Fruit fly (Drosophila melanogaster) whole organism, embryonic: ENCODE data around the gene Smox.

Experiments
- Asciz ChIP-seq: fragments of 200-800 bp; sonication (Bioruptor generic); optimal IDR thresholded peaks from 2 replicates; lab custom pipeline; 2017; ENCODE audit warnings: missing biosample characterization, mild to moderate bottlenecking, missing genetic modification characterization, missing genetic modification reagents
- Blimp-1 ChIP-seq: fragments of 200-800 bp; sonication (Bioruptor generic); optimal IDR thresholded peaks from 3 replicates; lab custom pipeline; 2018; ENCODE audit warnings: missing biosample characterization, missing genetic modification characterization, mild to moderate bottlenecking, moderate library complexity, missing genetic modification reagents
- CG10366 ChIP-seq: fragments of 200-800 bp; sonication (Bioruptor generic); IDR thresholded peaks from 2 replicates; pipeline ENCODE4 v1.3.6; 2022; ENCODE audit warnings: missing biosample characterization, missing genetic modification characterization
- CG10431 ChIP-seq: fragments of 200-800 bp; sonication (Bioruptor generic); optimal IDR thresholded peaks from 3 replicates; lab custom pipeline; 2018; ENCODE audit warnings: missing biosample characterization, mild to moderate bottlenecking, missing genetic modification characterization
- CG10462 ChIP-seq: fragments of 200-800 bp; sonication (Bioruptor generic); optimal IDR thresholded peaks from 2 replicates; lab custom pipeline; 2016; ENCODE audit warnings: missing biosample characterization, missing genetic modification characterization
- CG10543 ChIP-seq: fragments of 200-800 bp; sonication (Bioruptor generic); optimal IDR thresholded peaks from 3 replicates; lab custom pipeline; 2017; ENCODE audit warnings: missing biosample characterization, mild to moderate bottlenecking, missing genetic modification characterization, moderate library complexity
- CG11398 ChIP-seq: fragments of 200-800 bp; sonication (Bioruptor generic); optimal IDR thresholded peaks from 2 replicates; lab custom pipeline; 2016; ENCODE audit warnings: missing biosample characterization, missing genetic modification characterization
- CG12659 ChIP-seq: fragments of 200-800 bp; sonication (Bioruptor generic); optimal IDR thresholded peaks from 3 replicates; lab custom pipeline; 2017; ENCODE audit warnings: mild to moderate bottlenecking, missing biosample characterization, missing genetic modification reagents, missing genetic modification characterization
- CG14050 ChIP-seq: fragments of 200-800 bp; sonication (Bioruptor generic); IDR thresholded peaks from 3 replicates; pipeline ENCODE4 v1.3.6; 2022; ENCODE audit warnings: missing biosample characterization, missing genetic modification characterization
- CG1603 ChIP-seq: fragments of 200-800 bp; sonication (Bioruptor generic); optimal IDR thresholded peaks from 2 replicates; lab custom pipeline; 2019; ENCODE audit warnings: missing biosample characterization, mild to moderate bottlenecking, missing genetic modification characterization, moderate library complexity
- CG18011 ChIP-seq: fragments of 200-800 bp; sonication (Bioruptor generic); optimal IDR thresholded peaks from 2 replicates; lab custom pipeline; 2017; ENCODE audit warnings: missing biosample characterization, missing genetic modification characterization, mild to moderate bottlenecking, moderate library complexity, missing genotype
- CG18764 ChIP-seq: fragments of 200-800 bp; sonication (Bioruptor generic); optimal IDR thresholded peaks from 3 replicates; lab custom pipeline; 2016; ENCODE audit warnings: missing biosample characterization, missing genetic modification characterization
- CG2129 ChIP-seq: fragments of 200-800 bp; sonication (Bioruptor generic); IDR thresholded peaks from 2 replicates; pipeline ENCODE4 v1.3.6; 2022; ENCODE audit warnings: missing biosample characterization, missing genetic modification characterization; ENCODE audit not compliant: partially characterized antibody
- CG31224 ChIP-seq: fragments of 200-800 bp; sonication (Bioruptor generic); IDR thresholded peaks from 2 replicates; pipeline ENCODE4 v1.3.6; 2022; ENCODE audit warnings: missing biosample characterization, missing genetic modification characterization
- CG31388 ChIP-seq: fragments of 200-800 bp; sonication (Bioruptor generic); optimal IDR thresholded peaks from 2 replicates; lab custom pipeline; 2016; ENCODE audit warnings: missing biosample characterization, missing genetic modification characterization
- CG3995 ChIP-seq: fragments of 200-800 bp; sonication (Bioruptor generic); optimal IDR thresholded peaks from 3 replicates; lab custom pipeline; 2016; ENCODE audit warnings: missing biosample characterization, missing genetic modification characterization
- CG43689 ChIP-seq: fragments of 200-800 bp; sonication (Bioruptor generic); IDR thresholded peaks from 2 replicates; pipeline ENCODE4 v1.3.6; 2022; ENCODE audit warnings: missing biosample characterization, missing genetic modification characterization
- CG4617 ChIP-seq: fragments of 200-800 bp; sonication (Bioruptor generic); optimal IDR thresholded peaks from 3 replicates; lab custom pipeline; 2016; ENCODE audit warnings: missing biosample characterization, missing genetic modification characterization, borderline replicate concordance
- CG6272 ChIP-seq: fragments of 200-800 bp; sonication (Bioruptor generic); IDR thresholded peaks from 2 replicates; pipeline ENCODE4 v1.3.6; 2022; ENCODE audit warnings: missing biosample characterization, missing genetic modification characterization
- D ChIP-seq, 2 experiments: fragments of 200-800 bp in 1 of 2; fragments of >200 bp in 1 of 2; sonication (Bioruptor generic) in 1 of 2; optimal IDR thresholded peaks; 2 replicates in 1 of 2; 3 replicates in 1 of 2; lab custom pipeline; 2017; ENCODE audit warnings: mild to moderate bottlenecking in 1 of 2, missing biosample characterization in 1 of 2, missing genetic modification characterization in 1 of 2, missing genetic modification reagents in 1 of 2
- E2f2 ChIP-seq: fragments of 200-800 bp; sonication (Bioruptor generic); IDR thresholded peaks from 2 replicates; pipeline ENCODE4 v1.3.6; 2022; ENCODE audit warnings: missing biosample characterization, missing genetic modification characterization
- Lhr ChIP-seq: fragments of 200-800 bp; sonication (Bioruptor generic); optimal IDR thresholded peaks from 3 replicates; lab custom pipeline; 2017; ENCODE audit warnings: mild to moderate bottlenecking, missing biosample characterization, missing genetic modification reagents, missing genetic modification characterization
- Lim3 ChIP-seq: fragments of 200-800 bp; sonication (Bioruptor generic); IDR thresholded peaks from 2 replicates; pipeline ENCODE4 v1.3.6; 2022; ENCODE audit warnings: missing biosample characterization, missing genetic modification characterization
- MTF-1 ChIP-seq: fragments of 200-800 bp; sonication (Bioruptor generic); optimal IDR thresholded peaks from 2 replicates; lab custom pipeline; 2018; ENCODE audit warnings: missing biosample characterization, mild to moderate bottlenecking, missing genetic modification characterization, borderline replicate concordance
- Mad ChIP-seq: fragments of 200-800 bp; sonication (Bioruptor generic); optimal IDR thresholded peaks from 2 replicates; lab custom pipeline; 2016; ENCODE audit warnings: missing biosample characterization, missing genetic modification characterization
- Meics ChIP-seq: fragments of 200-800 bp; sonication (Bioruptor generic); optimal IDR thresholded peaks from 2 replicates; lab custom pipeline; 2017; ENCODE audit warnings: missing biosample characterization, mild to moderate bottlenecking, missing genetic modification characterization
- TFAM ChIP-seq: fragments of 200-800 bp; sonication (Bioruptor generic); optimal IDR thresholded peaks from 2 replicates; lab custom pipeline; 2017; ENCODE audit warnings: missing biosample characterization, missing genetic modification characterization, inconsistent platforms
- Vsx1 ChIP-seq: fragments of 200-800 bp; sonication (Bioruptor generic); optimal IDR thresholded peaks from 2 replicates; lab custom pipeline; 2017; ENCODE audit warnings: missing biosample characterization, mild to moderate bottlenecking, missing genetic modification characterization, missing genetic modification reagents
- ac ChIP-seq: fragments of 200-800 bp; sonication (Bioruptor generic); optimal IDR thresholded peaks from 3 replicates; lab custom pipeline; 2017; ENCODE audit warnings: missing biosample characterization, mild to moderate bottlenecking, missing genetic modification characterization
- ap ChIP-seq: fragments of 200-800 bp; sonication (Bioruptor generic); IDR thresholded peaks from 2 replicates; pipeline ENCODE4 v1.3.6; 2022; ENCODE audit warnings: missing biosample characterization, missing genetic modification characterization
- bigmax ChIP-seq: fragments of 200-800 bp; sonication (Bioruptor generic); optimal IDR thresholded peaks from 2 replicates; lab custom pipeline; 2018; ENCODE audit warnings: missing biosample characterization, mild to moderate bottlenecking, missing genetic modification characterization
- btn ChIP-seq: fragments of 200-800 bp; sonication (Bioruptor generic); optimal IDR thresholded peaks from 2 replicates; lab custom pipeline; 2016; ENCODE audit warnings: missing biosample characterization, missing genetic modification characterization
- chm ChIP-seq: fragments of 200-800 bp; sonication (Bioruptor generic); IDR thresholded peaks from 2 replicates; pipeline ENCODE4 v1.3.6; 2022; ENCODE audit warnings: missing biosample characterization, missing genetic modification characterization
- dpn ChIP-seq, 2 experiments: fragments of 200-800 bp; sonication (Bioruptor generic); optimal IDR thresholded peaks; 3 replicates each; lab custom pipeline; 2016; ENCODE audit warnings: missing biosample characterization in 2 of 2, missing genetic modification characterization in 2 of 2
- emc ChIP-seq: fragments of 200-800 bp; sonication (Bioruptor generic); optimal IDR thresholded peaks from 2 replicates; lab custom pipeline; 2016; ENCODE audit warnings: missing biosample characterization, missing genetic modification characterization
- en ChIP-seq: fragments of 200-800 bp; sonication (Bioruptor generic); optimal IDR thresholded peaks from 2 replicates; lab custom pipeline; 2016; ENCODE audit warnings: missing biosample characterization, missing genetic modification characterization
- ewg ChIP-seq: fragments of 200-800 bp; sonication (Bioruptor generic); optimal IDR thresholded peaks from 3 replicates; lab custom pipeline; 2017; ENCODE audit warnings: mild to moderate bottlenecking, missing biosample characterization, missing genetic modification reagents, missing genetic modification characterization
- gem ChIP-seq: fragments of 200-800 bp; sonication (Bioruptor generic); optimal IDR thresholded peaks from 2 replicates; lab custom pipeline; 2019; ENCODE audit warnings: missing biosample characterization, mild to moderate bottlenecking, missing genetic modification characterization, moderate library complexity
- hth ChIP-seq: fragments of >200 bp; optimal IDR thresholded peaks from 2 replicates; lab custom pipeline; 2017; ENCODE audit warnings: inconsistent platforms
- mld ChIP-seq: fragments of 200-800 bp; sonication (Bioruptor generic); IDR thresholded peaks from 3 replicates; pipeline ENCODE4 v1.3.6; 2022; ENCODE audit warnings: missing biosample characterization, missing genetic modification characterization; ENCODE audit not compliant: partially characterized antibody
- otp ChIP-seq: fragments of 200-800 bp; sonication (Bioruptor generic); IDR thresholded peaks from 3 replicates; pipeline ENCODE4, ENCODE4 v1.3.6; 2022; ENCODE audit warnings: missing biosample characterization, missing genetic modification characterization
- pho ChIP-seq: fragments of 200-800 bp; sonication (Bioruptor generic); optimal IDR thresholded peaks from 2 replicates; lab custom pipeline; 2016; ENCODE audit warnings: missing biosample characterization, missing genetic modification characterization
- pum ChIP-seq: fragments of 200-800 bp; sonication (Bioruptor generic); optimal IDR thresholded peaks from 2 replicates; lab custom pipeline; 2016; ENCODE audit warnings: missing biosample characterization, missing genetic modification characterization
- run ChIP-seq: fragments of 200-800 bp; sonication (Bioruptor generic); optimal IDR thresholded peaks from 3 replicates; lab custom pipeline; 2018; ENCODE audit warnings: missing biosample characterization, mild to moderate bottlenecking, missing genetic modification characterization
- salm ChIP-seq: fragments of 200-800 bp; sonication (Bioruptor generic); optimal IDR thresholded peaks from 2 replicates; lab custom pipeline; 2018; ENCODE audit warnings: missing biosample characterization, mild to moderate bottlenecking, missing genetic modification characterization
- shn ChIP-seq: fragments of 200-800 bp; sonication (Bioruptor generic); optimal IDR thresholded peaks from 3 replicates; lab custom pipeline; 2016; ENCODE audit warnings: missing biosample characterization, missing genetic modification characterization
- sna ChIP-seq: fragments of 200-800 bp; sonication (Bioruptor generic); IDR thresholded peaks from 2 replicates; pipeline ENCODE4 v1.3.6; 2022; ENCODE audit warnings: missing biosample characterization, missing genetic modification characterization; ENCODE audit not compliant: partially characterized antibody
- tgo ChIP-seq: fragments of 200-800 bp; sonication (Bioruptor generic); IDR thresholded peaks from 3 replicates; pipeline ENCODE4 v1.3.6; 2022; ENCODE audit warnings: missing biosample characterization, missing genetic modification characterization
- vfl ChIP-seq: fragments of 200-800 bp; sonication (Bioruptor generic); optimal IDR thresholded peaks from 2 replicates; lab custom pipeline; 2016; ENCODE audit warnings: missing biosample characterization, missing genetic modification characterization
- zfh1 ChIP-seq: fragments of 200-800 bp; sonication (Bioruptor generic); IDR thresholded peaks from 3 replicates; pipeline ENCODE4 v1.3.6; 2022; ENCODE audit warnings: missing biosample characterization, missing genetic modification characterization

Smox gene

dm6 chrX:8157294-8157693 is 15.2 kb upstream of the Smox start, which contains the start of the genes Traf6 and GIIIspla2 (continued):
- TF ChIP-seq otp (GFP tag; lab: Robert Waterston, UW) (0 out of 3 replicates have a peak, but pooled peaks have one; percentile 24), CG10543 (GFP tag; lab: Kevin White, UChicago) (peak; percentile 78), MTF-1 (GFP tag; lab: Kevin White, UChicago) (no peak), CG4617 (GFP tag; lab: Kevin White, UChicago) (peak; percentile 57), vfl (peak; percentile 59), CG31388 (GFP tag; lab: Kevin White, UChicago) (no peak), Vsx1 (GFP tag; lab: Kevin White, UChicago) (no peak), emc (GFP tag; lab: Kevin White, UChicago) (peak; percentile 21), shn (GFP tag; lab: Kevin White, UChicago) (peak; percentile 77), Blimp-1 (GFP tag; lab: Kevin White, UChicago) (no peak), sna (GFP tag; lab: Robert Waterston, UW) (0 out of 2 replicates have a peak, but pooled peaks have one; percentile 40), salm (tag; lab: Kevin White, UChicago) (peak; percentile 50), CG10366 (peak; percentile 76), gem (peak; percentile 84), CG6272 (GFP tag; lab: Robert Waterston, UW) (peak; percentile 67), hth (lab: Kevin White, UChicago) (no peak), CG18011 (GFP tag; lab: Kevin White, UChicago) (peak; percentile 67), Asciz (GFP tag; lab: Kevin White, UChicago) (no peak), CG10431 (GFP tag; lab: Kevin White, UChicago) (no peak), tgo (GFP tag; lab: Robert Waterston, UW) (peak; percentile 74), Meics (GFP tag; lab: Kevin White, UChicago) (peak; percentile 79), CG2129 (no peak), CG3995 (peak; percentile 60), btn (GFP tag; lab: Kevin White, UChicago) (peak; percentile 36), bigmax (GFP tag; lab: Kevin White, UChicago) (no peak), CG31224 (GFP tag; lab: Robert Waterston, UW) (peak; percentile 72), pho (GFP tag; lab: Kevin White, UChicago) (peak; percentile 77), TFAM (no peak), CG14050 (GFP tag; lab: Robert Waterston, UW) (peak; percentile 72), pum (peak; percentile 64), mld (no peak), run (tag; lab: Kevin White, UChicago) (no peak), Mad (GFP tag; lab: Kevin White, UChicago) (peak; percentile 70), CG11398 (GFP tag; lab: Kevin White, UChicago) (peak; percentile 47), Lhr (GFP tag; lab: Kevin White, UChicago) (peak; percentile 54), D (optimal IDR thresholded peaks at IDR 0.05; lab: Kevin White, UChicago) (no peak), D (GFP tag; optimal IDR thresholded peaks at IDR 0.05; lab: Kevin White, UChicago) (peak; percentile 51), en (GFP tag; lab: Kevin White, UChicago) (peak; percentile 43), ac (GFP tag; lab: Kevin White, UChicago) (no peak), dpn (GFP tag; optimal IDR thresholded peaks at IDR 0.05; lab: Kevin White, UChicago) (peak; percentile 71 to 72), CG10462 (GFP tag; lab: Kevin White, UChicago) (no peak), Lim3 (GFP tag; lab: Robert Waterston, UW) (no peak), ewg (peak; percentile 75), CG18764 (GFP tag; lab: Kevin White, UChicago) (peak; percentile 43), CG43689 (GFP tag; lab: Robert Waterston, UW) (no peak), ap (GFP tag; lab: Robert Waterston, UW) (peak; percentile 52), CG1603 (peak; percentile 90), E2f2 (GFP tag; lab: Robert Waterston, UW) (peak; percentile 74), chm (peak; percentile 44; the same call in 1 of the 2 replicates), CG12659 (peak; percentile 88), zfh1 (GFP tag; lab: Robert Waterston, UW) (peak; percentile 83)
